Worm (Caenorhabditis elegans): ENCODE measurements around the gene fkb-1.

ce11 chrIV:11068314-11068713, 31.9 kb downstream of the fkb-1 start:
- no peak for TF ChIP-seq tra-4 (tag; optimal IDR thresholded peaks at IDR 0.05)
- no peak for TF ChIP-seq ceh-13 (GFP tag; optimal IDR thresholded peaks at IDR 0.05)
- TF ChIP-seq ama-1 (optimal IDR thresholded peaks at IDR 0.05): no peak
- TF ChIP-seq sea-1 (GFP tag; conservative IDR thresholded peaks at IDR 0.05): no peak
- no peak for TF ChIP-seq hmbx-1 (tag; optimal IDR thresholded peaks at IDR 0.05)
- no peak for TF ChIP-seq hnd-1 (tag; optimal IDR thresholded peaks at IDR 0.05)
- TF ChIP-seq tbx-11 (GFP tag; IDR thresholded peaks at IDR 0.05): no peak
- TF ChIP-seq pes-1 (GFP tag; IDR thresholded peaks at IDR 0.05): no peak
